Fruit fly (Drosophila melanogaster): Measurements from ENCODE around the gene Eip78C.

Eip78C gene

DNA sequence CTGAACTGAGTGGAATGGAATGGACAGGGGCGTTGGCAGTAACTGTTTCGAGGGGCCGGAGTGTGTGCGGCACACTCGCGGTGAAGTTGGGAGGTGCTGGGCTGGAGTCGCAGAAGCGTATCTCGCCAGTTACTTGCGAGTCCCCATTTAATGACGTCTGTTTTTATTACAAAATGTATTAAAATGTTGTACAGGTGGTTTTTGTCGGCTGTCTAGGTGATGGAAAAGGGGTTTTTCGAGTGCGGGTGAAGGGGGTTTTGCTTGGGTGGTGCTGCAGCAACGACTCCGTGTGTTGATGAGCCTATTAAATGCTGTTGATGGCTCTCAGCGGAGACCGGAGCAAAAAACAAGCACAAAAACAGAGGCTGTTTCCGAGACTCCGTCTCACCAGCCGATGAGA lies 25.0 kb downstream of the Eip78C start (continued):
- peak; percentile 31; the same call in 1 of the 2 replicates for TF ChIP-seq Rfx (GFP tag; IDR thresholded peaks at IDR 0.05)
- TF ChIP-seq CG17328 (GFP tag; IDR thresholded peaks at IDR 0.05): peak; percentile 17; the same call in 1 of the 2 replicates
- TF ChIP-seq kay (GFP tag; optimal IDR thresholded peaks at IDR 0.05): no peak
- no peak for TF ChIP-seq Sox100B (GFP tag; optimal IDR thresholded peaks at IDR 0.05)
- TF ChIP-seq CG11723 (GFP tag; optimal IDR thresholded peaks at IDR 0.05): no peak
- peak; percentile 15 for TF ChIP-seq Oli (tag; optimal IDR thresholded peaks at IDR 0.05)
- no peak for TF ChIP-seq odd (GFP tag; optimal IDR thresholded peaks at IDR 0.05)
- no peak for TF ChIP-seq hth (optimal IDR thresholded peaks at IDR 0.05)
- TF ChIP-seq CG15514 (GFP tag; optimal IDR thresholded peaks at IDR 0.05): no peak
- TF ChIP-seq Fer1 (GFP tag; optimal IDR thresholded peaks at IDR 0.05): peak; percentile 8
- no peak for TF ChIP-seq CG18011 (GFP tag; optimal IDR thresholded peaks at IDR 0.05)
- no peak for TF ChIP-seq CG15011 (GFP tag; optimal IDR thresholded peaks at IDR 0.05)
- no peak for TF ChIP-seq CG12744 (GFP tag; optimal IDR thresholded peaks at IDR 0.05)
- peak; percentile 15 for TF ChIP-seq CG17359 (tag; optimal IDR thresholded peaks at IDR 0.05)
- TF ChIP-seq CG10366 (GFP tag; IDR thresholded peaks at IDR 0.05): 0 out of 2 replicates have a peak, but pooled peaks have one; percentile 18
- TF ChIP-seq MESR4 (GFP tag; optimal IDR thresholded peaks at IDR 0.05): no peak
- no peak for TF ChIP-seq CG17802 (tag; optimal IDR thresholded peaks at IDR 0.05)
- TF ChIP-seq fd3F (GFP tag; optimal IDR thresholded peaks at IDR 0.05): no peak
- no peak for TF ChIP-seq CG34224 (GFP tag; IDR thresholded peaks at IDR 0.05; ENCODE audit: partially characterized antibody)
- TF ChIP-seq CG11456 (GFP tag; IDR thresholded peaks at IDR 0.05): 0 out of 3 replicates have a peak, but pooled peaks have one; percentile 7
- TF ChIP-seq CG13287 (GFP tag; IDR thresholded peaks at IDR 0.05; ENCODE audit: partially characterized antibody): no peak
- TF ChIP-seq HLH3B (GFP tag; IDR thresholded peaks at IDR 0.05): no peak
- TF ChIP-seq CG13775 (GFP tag; optimal IDR thresholded peaks at IDR 0.05): no peak
- TF ChIP-seq NC2β (GFP tag; optimal IDR thresholded peaks at IDR 0.05): no peak
- TF ChIP-seq dpn (GFP tag; optimal IDR thresholded peaks at IDR 0.05): no peak
- TF ChIP-seq ham (GFP tag; IDR thresholded peaks at IDR 0.05): no peak
- TF ChIP-seq CG15479 (GFP tag; optimal IDR thresholded peaks at IDR 0.05): no peak
- peak; percentile 18 to 42 for TF ChIP-seq bsh (GFP tag; optimal IDR thresholded peaks at IDR 0.05)
- TF ChIP-seq CG3995 (GFP tag; optimal IDR thresholded peaks at IDR 0.05): no peak
- TF ChIP-seq CG6791 (GFP tag; IDR thresholded peaks at IDR 0.05; ENCODE audit: partially characterized antibody): no peak
- peak; percentile 7 for TF ChIP-seq CG8388 (GFP tag; optimal IDR thresholded peaks at IDR 0.05)
- TF ChIP-seq CG34376 (GFP tag; optimal IDR thresholded peaks at IDR 0.05): no peak
- peak; percentile 42 for TF ChIP-seq az2 (GFP tag; optimal IDR thresholded peaks at IDR 0.05)
- TF ChIP-seq her (GFP tag; optimal IDR thresholded peaks at IDR 0.05): no peak
- TF ChIP-seq caup (GFP tag; optimal IDR thresholded peaks at IDR 0.05; ENCODE audit: severe bottlenecking): no peak
- no peak for TF ChIP-seq CG2202 (tag; optimal IDR thresholded peaks at IDR 0.05)
- TF ChIP-seq CG17612 (GFP tag; IDR thresholded peaks at IDR 0.05): no peak

DNA sequence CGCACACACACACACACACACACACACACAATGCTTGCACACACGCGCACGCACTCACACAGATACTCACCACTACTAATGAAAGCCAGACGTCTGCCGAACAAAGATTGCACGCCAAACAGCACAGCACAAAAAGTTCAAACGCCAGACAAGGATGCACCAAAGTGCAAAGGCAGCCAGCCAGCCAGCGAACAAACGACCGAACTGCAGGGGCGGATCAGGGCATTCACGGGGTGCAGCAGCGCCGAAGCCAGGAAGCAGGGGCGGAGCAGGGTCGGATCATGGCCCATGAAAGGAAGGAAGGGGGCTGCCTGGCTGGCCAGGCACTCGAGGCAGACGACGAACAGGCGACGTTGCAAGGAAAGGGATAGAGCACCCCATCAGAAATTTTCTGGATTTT lies 26.1 kb downstream of the Eip78C start:
- no peak for TF ChIP-seq CG6813 (GFP tag; optimal IDR thresholded peaks at IDR 0.05)
- 0 out of 3 replicates have a peak, but pooled peaks have one; percentile 15 for TF ChIP-seq ken (GFP tag; IDR thresholded peaks at IDR 0.05)
- no peak for TF ChIP-seq CG16815 (GFP tag; optimal IDR thresholded peaks at IDR 0.05)
- TF ChIP-seq exex (tag; optimal IDR thresholded peaks at IDR 0.05): no peak
- no peak for TF ChIP-seq CG10321 (GFP tag; IDR thresholded peaks at IDR 0.05)
- TF ChIP-seq CG8388 (GFP tag; optimal IDR thresholded peaks at IDR 0.05): no peak
- no peak for TF ChIP-seq gsb (GFP tag; IDR thresholded peaks at IDR 0.05)
- TF ChIP-seq bbx (GFP tag; IDR thresholded peaks at IDR 0.05; ENCODE audit: partially characterized antibody): peak; percentile 33; the same call in 1 of the 2 replicates
- no peak for TF ChIP-seq CG32532 (GFP tag; IDR thresholded peaks at IDR 0.05)
- TF ChIP-seq mld (GFP tag; IDR thresholded peaks at IDR 0.05; ENCODE audit: partially characterized antibody): 0 out of 3 replicates have a peak, but pooled peaks have one; percentile 29
- no peak for TF ChIP-seq Gug (GFP tag; IDR thresholded peaks at IDR 0.05)
- peak; percentile 38; the same call in 1 of the 3 replicates for TF ChIP-seq CG6791 (GFP tag; IDR thresholded peaks at IDR 0.05; ENCODE audit: partially characterized antibody)
- TF ChIP-seq CG12942 (GFP tag; optimal IDR thresholded peaks at IDR 0.05): no peak
- TF ChIP-seq cg (GFP tag; optimal IDR thresholded peaks at IDR 0.05): peak; percentile 43
- no peak for TF ChIP-seq Jarid2 (GFP tag; optimal IDR thresholded peaks at IDR 0.05)
- no peak for TF ChIP-seq Ssrp (tag; optimal IDR thresholded peaks at IDR 0.05)

Measured in whole organism, embryonic.